Worm (Caenorhabditis elegans) whole organism, L4/young adult: ENCODE data around the gene nlp-16.

Source experiments
- W03F9.2 ChIP-seq: fragments of 150-350 bp; optimal IDR thresholded peaks from 2 replicates; lab custom pipeline; 2014; ENCODE audit warnings: missing biosample characterization, missing genetic modification characterization
- him-1 ChIP-seq: sonication (generic microtip); optimal IDR thresholded peaks from 2 replicates; lab custom pipeline; 2016; ENCODE audit warnings: missing genotype, missing genetic modification reagents, missing genetic modification characterization, missing compliant biosample characterization

ce11 chrIV:6232769-6233290, 26.8 kb downstream of the nlp-16 start, which contains the start of gene F58F9.3:
- no peak for TF ChIP-seq W03F9.2 (tag; lab: Kevin White, UChicago)
- no peak for TF ChIP-seq him-1 (tag; lab: Kevin White, UChicago)
